Worm (Caenorhabditis elegans) whole organism, L2 larva: ENCODE measurements around the gene slcr-46.3.

Source experiments
- aly-2 ChIP-seq: fragments of 150-350 bp; optimal IDR thresholded peaks from 2 replicates; lab custom pipeline; 2014; ENCODE audit warnings: missing biosample characterization, missing genetic modification characterization
- ama-1 ChIP-seq: fragments of 150-350 bp; optimal IDR thresholded peaks from 2 replicates; lab custom pipeline; 2018; ENCODE audit warnings: inconsistent platforms
- crh-2 ChIP-seq: sonication (generic microtip); optimal IDR thresholded peaks from 2 replicates; lab custom pipeline; 2017; ENCODE audit warnings: missing biosample characterization, missing genetic modification characterization
- egl-27 ChIP-seq: sonication (generic microtip); optimal IDR thresholded peaks from 3 replicates; lab custom pipeline; 2017; ENCODE audit warnings: missing biosample characterization, missing genetic modification reagents, missing genetic modification characterization
- gmeb-1 ChIP-seq: fragments of 150-350 bp; optimal IDR thresholded peaks from 2 replicates; lab custom pipeline; 2014; ENCODE audit warnings: missing biosample characterization, missing genetic modification characterization
- lin-13 ChIP-seq: fragments of 150-350 bp; optimal IDR thresholded peaks from 2 replicates; lab custom pipeline; 2014; ENCODE audit warnings: missing biosample characterization, missing genetic modification reagents, missing genetic modification characterization
- lsy-2 ChIP-seq, 2 experiments: fragments of 150-350 bp in 1 of 2; sonication (generic microtip) in 1 of 2; optimal IDR thresholded peaks; 2 replicates each; lab custom pipeline; 2014 to 2017; ENCODE audit warnings: missing biosample characterization in 2 of 2, missing genetic modification characterization in 2 of 2
- nhr-237 ChIP-seq: fragments of 150-350 bp; optimal IDR thresholded peaks from 2 replicates; lab custom pipeline; 2014; ENCODE audit warnings: missing biosample characterization, missing genetic modification characterization
- nhr-6 ChIP-seq: fragments of 150-350 bp; optimal IDR thresholded peaks from 2 replicates; lab custom pipeline; 2014; ENCODE audit warnings: missing biosample characterization, missing genetic modification characterization
- nhr-77 ChIP-seq: fragments of 150-350 bp; optimal IDR thresholded peaks from 2 replicates; lab custom pipeline; 2014; ENCODE audit warnings: missing biosample characterization, missing genetic modification characterization
- skn-1 ChIP-seq: sonication (generic microtip); optimal IDR thresholded peaks from 2 replicates; lab custom pipeline; 2017; ENCODE audit warnings: missing biosample characterization, missing genetic modification characterization
- snpc-4 ChIP-seq: fragments of 150-350 bp; optimal IDR thresholded peaks from 2 replicates; lab custom pipeline; 2014; ENCODE audit warnings: missing biosample characterization, missing genetic modification characterization
- ztf-11 ChIP-seq: sonication (generic microtip); optimal IDR thresholded peaks from 2 replicates; lab custom pipeline; 2017; ENCODE audit warnings: missing biosample characterization, missing genetic modification characterization
- ztf-4 ChIP-seq: fragments of 150-350 bp; optimal IDR thresholded peaks from 2 replicates; lab custom pipeline; 2014; ENCODE audit warnings: missing biosample characterization, missing genetic modification characterization

DNA sequence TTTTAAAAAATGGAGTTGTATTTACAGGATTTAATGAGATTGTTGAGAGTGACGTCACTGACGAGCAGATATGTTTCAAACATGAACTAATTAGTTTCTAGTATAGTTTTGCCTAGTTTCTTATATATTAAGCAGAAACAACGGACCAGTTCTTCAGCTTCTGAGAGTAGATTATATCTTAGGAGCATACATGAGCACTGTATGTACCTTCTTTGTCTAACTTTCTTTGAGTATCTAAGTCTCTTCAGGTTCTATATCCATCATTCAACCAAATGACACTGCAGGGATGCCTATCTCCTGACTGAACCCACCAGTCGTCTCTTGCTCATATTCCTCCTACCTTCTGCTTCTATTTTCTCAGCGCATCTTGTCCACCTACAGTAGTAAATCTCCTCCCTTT, 27.2 kb downstream of the slcr-46.3 start, which contains the start of gene her-1:
- TF ChIP-seq nhr-6 (tag; lab: Kevin White, UChicago) (no peak), skn-1 (tag; lab: Kevin White, UChicago) (no peak), gmeb-1 (no peak), ama-1 (lab: Kevin White, UChicago) (no peak), aly-2 (tag; lab: Kevin White, UChicago) (no peak), nhr-237 (no peak), ztf-11 (tag; lab: Kevin White, UChicago) (no peak), nhr-77 (tag; lab: Kevin White, UChicago) (no peak), snpc-4 (no peak), ztf-4 (tag; lab: Kevin White, UChicago) (no peak), egl-27 (tag; lab: Kevin White, UChicago) (no peak), crh-2 (no peak), lin-13 (GFP tag; lab: Kevin White, UChicago) (no peak), lsy-2 (tag; optimal IDR thresholded peaks at IDR 0.05; lab: Kevin White, UChicago) (no peak)
